Fruit fly (Drosophila melanogaster) whole organism, embryonic: Measurements from ENCODE around the gene FRG1.

Experiments
- Antp ChIP-seq: fragments of 200-800 bp; sonication (Bioruptor generic); optimal IDR thresholded peaks from 3 replicates; lab custom pipeline; 2016; ENCODE audit warnings: missing biosample characterization, missing genetic modification characterization
- CG10543 ChIP-seq: fragments of 200-800 bp; sonication (Bioruptor generic); optimal IDR thresholded peaks from 3 replicates; lab custom pipeline; 2017; ENCODE audit warnings: missing biosample characterization, mild to moderate bottlenecking, missing genetic modification characterization, moderate library complexity
- CG11247 ChIP-seq: fragments of 200-800 bp; sonication (Bioruptor generic); IDR thresholded peaks from 2 replicates; pipeline ENCODE4 v1.3.6; 2022; ENCODE audit warnings: missing biosample characterization, missing genetic modification characterization
- CG12299 ChIP-seq: fragments of 200-800 bp; sonication (Bioruptor generic); optimal IDR thresholded peaks from 2 replicates; lab custom pipeline; 2018; ENCODE audit warnings: missing biosample characterization, mild to moderate bottlenecking, missing genetic modification characterization
- CG13624 ChIP-seq: fragments of 200-800 bp; sonication (Bioruptor generic); optimal IDR thresholded peaks from 2 replicates; lab custom pipeline; 2016; ENCODE audit warnings: missing biosample characterization, missing genetic modification characterization
- CG14965 ChIP-seq: fragments of 200-800 bp; sonication (Bioruptor generic); optimal IDR thresholded peaks from 2 replicates; lab custom pipeline; 2016; ENCODE audit warnings: missing biosample characterization, missing genetic modification characterization, borderline replicate concordance
- CG1602 ChIP-seq: fragments of 200-800 bp; sonication (Bioruptor generic); optimal IDR thresholded peaks from 3 replicates; lab custom pipeline; 2016; ENCODE audit warnings: missing biosample characterization, missing genetic modification characterization
- CG1603 ChIP-seq: fragments of 200-800 bp; sonication (Bioruptor generic); optimal IDR thresholded peaks from 2 replicates; lab custom pipeline; 2019; ENCODE audit warnings: missing biosample characterization, mild to moderate bottlenecking, missing genetic modification characterization, moderate library complexity
- CG2712 ChIP-seq: fragments of 200-800 bp; optimal IDR thresholded peaks from 3 replicates; lab custom pipeline; 2019; ENCODE audit warnings: missing biosample characterization, mild to moderate bottlenecking, missing genetic modification characterization, moderate library complexity
- CG30403 ChIP-seq: fragments of 200-800 bp; sonication (Bioruptor generic); optimal IDR thresholded peaks from 3 replicates; lab custom pipeline; 2016; ENCODE audit warnings: missing biosample characterization, missing genetic modification characterization
- CG3281 ChIP-seq: fragments of 200-800 bp; sonication (Bioruptor generic); optimal IDR thresholded peaks from 3 replicates; lab custom pipeline; 2017; ENCODE audit warnings: missing biosample characterization, mild to moderate bottlenecking, missing genetic modification characterization
- CG33213 ChIP-seq: fragments of 200-800 bp; sonication (Bioruptor generic); optimal IDR thresholded peaks from 3 replicates; lab custom pipeline; 2016; ENCODE audit warnings: missing biosample characterization, missing genetic modification characterization
- CG33557 ChIP-seq: fragments of 200-800 bp; sonication (Bioruptor generic); optimal IDR thresholded peaks from 2 replicates; lab custom pipeline; 2019; ENCODE audit warnings: missing biosample characterization, mild to moderate bottlenecking, missing genetic modification characterization, moderate library complexity
- CG3407 ChIP-seq: fragments of 200-800 bp; sonication (Bioruptor generic); optimal IDR thresholded peaks from 2 replicates; lab custom pipeline; 2018; ENCODE audit warnings: missing biosample characterization, mild to moderate bottlenecking, missing genetic modification characterization
- CG7271 ChIP-seq: fragments of 200-800 bp; sonication (Bioruptor generic); optimal IDR thresholded peaks from 2 replicates; lab custom pipeline; 2018; ENCODE audit warnings: missing biosample characterization, mild to moderate bottlenecking, missing genetic modification characterization, moderate library complexity
- CG7987 ChIP-seq: fragments of 200-800 bp; sonication (Bioruptor generic); optimal IDR thresholded peaks from 2 replicates; lab custom pipeline; 2018; ENCODE audit warnings: missing biosample characterization, mild to moderate bottlenecking, missing genetic modification characterization, moderate library complexity
- CG8089 ChIP-seq: fragments of 200-800 bp; sonication (Bioruptor generic); optimal IDR thresholded peaks from 3 replicates; lab custom pipeline; 2016; ENCODE audit warnings: missing biosample characterization, missing genetic modification characterization
- CG8924 ChIP-seq: fragments of 200-800 bp; optimal IDR thresholded peaks from 3 replicates; lab custom pipeline; 2019; ENCODE audit warnings: missing biosample characterization, mild to moderate bottlenecking, missing genetic modification characterization, moderate library complexity
- Dek ChIP-seq: fragments of 200-800 bp; sonication (Bioruptor generic); optimal IDR thresholded peaks from 3 replicates; lab custom pipeline; 2019; ENCODE audit warnings: missing biosample characterization, mild to moderate bottlenecking, missing genetic modification characterization, moderate library complexity
- Drgx ChIP-seq: fragments of 200-800 bp; sonication (Bioruptor generic); IDR thresholded peaks from 2 replicates; pipeline ENCODE4 v1.3.6; 2022; ENCODE audit warnings: missing biosample characterization, missing genetic modification characterization
- Ets65A ChIP-seq: fragments of 200-800 bp; sonication (Bioruptor generic); peaks from one replicate; lab custom pipeline; 2016; ENCODE audit warnings: missing biosample characterization, missing genetic modification characterization
- GATAe ChIP-seq: fragments of 200-800 bp; sonication (Bioruptor generic); conservative IDR thresholded peaks from 2 replicates; pipeline ENCODE4 v1.3.6; 2022; ENCODE audit warnings: missing biosample characterization, missing genetic modification characterization
- H15 ChIP-seq: fragments of 200-800 bp; sonication (Bioruptor generic); IDR thresholded peaks from 3 replicates; pipeline ENCODE4 v1.3.6; 2022; ENCODE audit warnings: missing biosample characterization, missing genetic modification characterization
- Hand ChIP-seq: fragments of 200-800 bp; sonication (Bioruptor generic); optimal IDR thresholded peaks from 2 replicates; lab custom pipeline; 2017; ENCODE audit warnings: mild to moderate bottlenecking, missing biosample characterization, missing genetic modification reagents, missing genetic modification characterization
- Hr78 ChIP-seq, 2 experiments: fragments of 200-800 bp in 1 of 2; fragments of >200 bp in 1 of 2; sonication (Bioruptor generic) in 1 of 2; optimal IDR thresholded peaks; 2 replicates each; lab custom pipeline; 2017 to 2019; ENCODE audit warnings: missing biosample characterization in 2 of 2, missing genetic modification characterization in 2 of 2, mild to moderate bottlenecking in 1 of 2, moderate library complexity in 1 of 2
- NC2β ChIP-seq: fragments of 200-800 bp; sonication (Bioruptor generic); optimal IDR thresholded peaks from 2 replicates; lab custom pipeline; 2016; ENCODE audit warnings: missing biosample characterization, missing genetic modification characterization
- NK7.1 ChIP-seq: fragments of 200-800 bp; sonication (Bioruptor generic); optimal IDR thresholded peaks from 3 replicates; lab custom pipeline; 2016; ENCODE audit warnings: missing biosample characterization, missing genetic modification characterization
- Oli ChIP-seq: fragments of 200-800 bp; sonication (Bioruptor generic); optimal IDR thresholded peaks from 2 replicates; lab custom pipeline; 2018; ENCODE audit warnings: missing biosample characterization, mild to moderate bottlenecking, missing genetic modification characterization, moderate library complexity
- Pdp1 ChIP-seq, 2 experiments: fragments of 200-800 bp; sonication (Bioruptor generic); optimal IDR thresholded peaks; 3 replicates each; lab custom pipeline; 2016; ENCODE audit warnings: missing biosample characterization in 2 of 2, missing genetic modification characterization in 2 of 2, mild to moderate bottlenecking in 1 of 2, moderate library complexity in 1 of 2
- Poxn ChIP-seq: fragments of 200-800 bp; sonication (Bioruptor generic); IDR thresholded peaks from 2 replicates; pipeline ENCODE4 v1.3.6; 2022; ENCODE audit warnings: missing biosample characterization, missing genetic modification characterization
- Ptx1 ChIP-seq: fragments of 200-800 bp; sonication (Bioruptor generic); IDR thresholded peaks from 2 replicates; pipeline ENCODE4 v1.3.6; 2022; ENCODE audit warnings: missing biosample characterization, missing genetic modification characterization
- Scr ChIP-seq: fragments of 200-800 bp; sonication (Bioruptor generic); IDR thresholded peaks from 2 replicates; pipeline ENCODE4 v1.3.6; 2022; ENCODE audit warnings: missing biosample characterization, missing genetic modification characterization; ENCODE audit not compliant: partially characterized antibody
- Side ChIP-seq: fragments of 200-800 bp; sonication (Bioruptor generic); optimal IDR thresholded peaks from 2 replicates; lab custom pipeline; 2016; ENCODE audit warnings: missing biosample characterization, missing genetic modification characterization
- TFAM ChIP-seq: fragments of 200-800 bp; sonication (Bioruptor generic); optimal IDR thresholded peaks from 2 replicates; lab custom pipeline; 2017; ENCODE audit warnings: missing biosample characterization, missing genetic modification characterization, inconsistent platforms
- Xbp1 ChIP-seq: fragments of 200-800 bp; sonication (Bioruptor generic); optimal IDR thresholded peaks from 3 replicates; lab custom pipeline; 2016; ENCODE audit warnings: missing biosample characterization, mild to moderate bottlenecking, missing genetic modification characterization
- az2 ChIP-seq: fragments of 200-800 bp; sonication (Bioruptor generic); optimal IDR thresholded peaks from 3 replicates; lab custom pipeline; 2016; ENCODE audit warnings: missing biosample characterization, missing genetic modification characterization
- ci ChIP-seq: fragments of 200-800 bp; sonication (Bioruptor generic); IDR thresholded peaks from 3 replicates; pipeline ENCODE4 v1.3.6; 2022; ENCODE audit warnings: missing biosample characterization, missing genetic modification characterization
- crc ChIP-seq: fragments of 200-800 bp; sonication (Bioruptor generic); optimal IDR thresholded peaks from 2 replicates; lab custom pipeline; 2016; ENCODE audit warnings: missing biosample characterization, missing genetic modification characterization
- crp ChIP-seq, 2 experiments: fragments of 200-800 bp; sonication (Bioruptor generic); optimal IDR thresholded peaks; 2 replicates in 1 of 2; 3 replicates in 1 of 2; lab custom pipeline; 2017; ENCODE audit warnings: missing biosample characterization in 2 of 2, missing genetic modification characterization in 2 of 2, mild to moderate bottlenecking in 1 of 2, moderate library complexity in 1 of 2
- emc ChIP-seq: fragments of 200-800 bp; sonication (Bioruptor generic); optimal IDR thresholded peaks from 2 replicates; lab custom pipeline; 2016; ENCODE audit warnings: missing biosample characterization, missing genetic modification characterization
- en ChIP-seq: fragments of 200-800 bp; sonication (Bioruptor generic); optimal IDR thresholded peaks from 2 replicates; lab custom pipeline; 2016; ENCODE audit warnings: missing biosample characterization, missing genetic modification characterization
- nerfin-1 ChIP-seq: fragments of 200-800 bp; sonication (Bioruptor generic); optimal IDR thresholded peaks from 3 replicates; lab custom pipeline; 2019; ENCODE audit warnings: missing biosample characterization, mild to moderate bottlenecking, missing genetic modification characterization, moderate library complexity
- onecut ChIP-seq: fragments of 200-800 bp; sonication (Bioruptor generic); IDR thresholded peaks from 2 replicates; pipeline ENCODE4 v1.3.6; 2022; ENCODE audit warnings: missing biosample characterization, missing genetic modification characterization
- prd ChIP-seq, 3 experiments: fragments of >200 bp in 2 of 3; fragments of 200-800 bp in 1 of 3; sonication (Bioruptor generic) in 1 of 3; optimal IDR thresholded peaks in 2 of 3; IDR thresholded peaks in 1 of 3; 2 replicates in 2 of 3; 3 replicates in 1 of 3; pipeline versions ENCODE4 v1.3.6 to Lab custom; 2017 to 2022; ENCODE audit warnings: missing biosample characterization in 1 of 3, missing genetic modification characterization in 1 of 3
- ranshi ChIP-seq: fragments of 200-800 bp; sonication (Bioruptor generic); IDR thresholded peaks from 2 replicates; pipeline ENCODE4 v1.3.6; 2022; ENCODE audit warnings: missing biosample characterization, missing genetic modification characterization
- slbo ChIP-seq: fragments of 200-800 bp; sonication (Bioruptor generic); IDR thresholded peaks from 2 replicates; pipeline ENCODE4 v1.3.6; 2022; ENCODE audit warnings: missing biosample characterization, missing genetic modification characterization
- tna ChIP-seq: fragments of 200-800 bp; sonication (Bioruptor generic); IDR thresholded peaks from 2 replicates; pipeline ENCODE4 v1.3.6; 2022; ENCODE audit warnings: missing biosample characterization, missing genetic modification characterization; ENCODE audit not compliant: partially characterized antibody
- toy ChIP-seq: fragments of 200-800 bp; sonication (Bioruptor generic); IDR thresholded peaks from 2 replicates; pipeline ENCODE4 v1.3.6; 2022; ENCODE audit warnings: missing biosample characterization, missing genetic modification characterization
- unpg ChIP-seq: fragments of 200-800 bp; sonication (Bioruptor generic); optimal IDR thresholded peaks from 3 replicates; lab custom pipeline; 2018; ENCODE audit warnings: missing biosample characterization, mild to moderate bottlenecking, missing genetic modification characterization, moderate library complexity
- vnd ChIP-seq: fragments of 200-800 bp; sonication (Bioruptor generic); IDR thresholded peaks from 3 replicates; pipeline ENCODE4 v1.3.6; 2022; ENCODE audit warnings: missing biosample characterization, missing genetic modification characterization; ENCODE audit not compliant: partially characterized antibody

FRG1 gene

dm6 chr3L:20276615-20277014 lies 20.2 kb downstream of the FRG1 start (continued):
- no peak for TF ChIP-seq onecut
- TF ChIP-seq Ets65A, result peak; percentile 66
- peak in 1 of 2 experiments; percentile 25 for TF ChIP-seq Hr78 (GFP tag; optimal IDR thresholded peaks at IDR 0.05; lab: Kevin White, UChicago)
- TF ChIP-seq CG7271 (tag; lab: Kevin White, UChicago), result no peak
- TF ChIP-seq CG30403 (GFP tag; lab: Kevin White, UChicago), result peak; percentile 55
- TF ChIP-seq CG12299 (tag; lab: Kevin White, UChicago), result no peak
- TF ChIP-seq az2 (GFP tag; lab: Kevin White, UChicago), result peak; percentile 0
- no peak for TF ChIP-seq CG14965 (GFP tag; lab: Kevin White, UChicago)
- TF ChIP-seq Antp, result peak; percentile 36
- TF ChIP-seq TFAM (GFP tag; lab: Kevin White, UChicago), result no peak
- no peak for TF ChIP-seq vnd (GFP tag; lab: Robert Waterston, UW)
- TF ChIP-seq Poxn (GFP tag; lab: Robert Waterston, UW), result no peak
- no peak for TF ChIP-seq CG1602
- TF ChIP-seq Xbp1 (GFP tag; lab: Kevin White, UChicago), result peak; percentile 25
- no peak for TF ChIP-seq tna (GFP tag; lab: Robert Waterston, UW)
- peak; percentile 44; the same call in 1 of the 3 replicates for TF ChIP-seq ci (GFP tag; lab: Robert Waterston, UW)
- peak; percentile 62 for TF ChIP-seq CG2712 (tag; lab: Kevin White, UChicago)
- TF ChIP-seq NK7.1, result peak; percentile 10
- no peak for TF ChIP-seq CG8089
- no peak for TF ChIP-seq crp (GFP tag; optimal IDR thresholded peaks at IDR 0.05; lab: Kevin White, UChicago)
- TF ChIP-seq toy, result no peak
- peak; percentile 1 for TF ChIP-seq NC2β
- TF ChIP-seq CG13624 (GFP tag; lab: Kevin White, UChicago), result peak; percentile 33
- TF ChIP-seq slbo (GFP tag; lab: Robert Waterston, UW), result peak; percentile 55
- TF ChIP-seq emc, result peak; percentile 18
- peak; percentile 20 for TF ChIP-seq en (GFP tag; lab: Kevin White, UChicago)
- TF ChIP-seq Drgx (GFP tag; lab: Robert Waterston, UW), result no peak
- peak; percentile 23 for TF ChIP-seq CG10543 (GFP tag; lab: Kevin White, UChicago)
- no peak for TF ChIP-seq CG33557 (GFP tag; lab: Kevin White, UChicago)
- TF ChIP-seq nerfin-1, result peak; percentile 7
- no peak for TF ChIP-seq H15
- peak; percentile 28 for TF ChIP-seq crc (GFP tag; lab: Kevin White, UChicago)
- TF ChIP-seq CG7987 (GFP tag; lab: Kevin White, UChicago), result no peak
- TF ChIP-seq CG8924 (tag; lab: Kevin White, UChicago), result peak; percentile 30
- peak; percentile 62 for TF ChIP-seq unpg (GFP tag; lab: Kevin White, UChicago)
- TF ChIP-seq Side (GFP tag; lab: Kevin White, UChicago), result peak; percentile 18
- TF ChIP-seq GATAe, result no peak
- TF ChIP-seq CG3281 (GFP tag; lab: Kevin White, UChicago), result peak; percentile 41
- TF ChIP-seq CG1603 (tag; lab: Kevin White, UChicago), result peak; percentile 45
- TF ChIP-seq CG11247 (GFP tag; lab: Robert Waterston, UW), result 0 out of 2 replicates have a peak, but pooled peaks have one; percentile 8
- peak; percentile 53 for TF ChIP-seq Hand (GFP tag; lab: Kevin White, UChicago)
- TF ChIP-seq CG3407, result no peak
- TF ChIP-seq CG33213 (GFP tag; lab: Kevin White, UChicago), result no peak
- TF ChIP-seq Scr (GFP tag; lab: Robert Waterston, UW), result no peak
- no peak for TF ChIP-seq prd (optimal IDR thresholded peaks at IDR 0.05; lab: Kevin White, UChicago)
- TF ChIP-seq prd (GFP tag; IDR thresholded peaks at IDR 0.05; lab: Robert Waterston, UW), result peak; percentile 42; the same call in 1 of the 3 replicates
- peak; percentile 54; the same call in 1 of the 2 replicates for TF ChIP-seq ranshi (GFP tag; lab: Robert Waterston, UW)
- TF ChIP-seq Oli (tag; lab: Kevin White, UChicago), result peak; percentile 47
- peak; percentile 64 for TF ChIP-seq Ptx1
- peak; percentile 14 for TF ChIP-seq Dek (tag; lab: Kevin White, UChicago)
- peak in 1 of 2 experiments; percentile 49 for TF ChIP-seq Pdp1 (GFP tag; optimal IDR thresholded peaks at IDR 0.05; lab: Kevin White, UChicago)
